Fruit fly (Drosophila melanogaster) whole organism, pupa: ENCODE measurements around the gene Dnaaf5.

Experiments used
- CG10348 ChIP-seq: fragments of 200-800 bp; sonication (Bioruptor generic); IDR thresholded peaks from 2 replicates; pipeline ENCODE4 v1.3.6; 2022; ENCODE audit warnings: missing biosample characterization, missing genetic modification characterization
- CG12605 ChIP-seq: fragments of 200-800 bp; sonication (Bioruptor generic); IDR thresholded peaks from 2 replicates; pipeline ENCODE4 v1.3.6; 2022; ENCODE audit warnings: missing biosample characterization, missing genetic modification characterization
- CG13204 ChIP-seq: fragments of 200-800 bp; sonication (Bioruptor generic); optimal IDR thresholded peaks from 2 replicates; lab custom pipeline; 2018; ENCODE audit warnings: missing biosample characterization, mild to moderate bottlenecking, missing genetic modification characterization, moderate library complexity
- CG14655 ChIP-seq: fragments of 200-800 bp; sonication (Bioruptor generic); optimal IDR thresholded peaks from 3 replicates; lab custom pipeline; 2017; ENCODE audit warnings: mild to moderate bottlenecking, missing biosample characterization, missing genetic modification reagents, missing genetic modification characterization
- CG15710 ChIP-seq: fragments of 200-800 bp; sonication (Bioruptor generic); optimal IDR thresholded peaks from 2 replicates; lab custom pipeline; 2018; ENCODE audit warnings: missing biosample characterization, mild to moderate bottlenecking, missing genetic modification characterization, moderate library complexity
- CG17806 ChIP-seq: fragments of 200-800 bp; sonication (Bioruptor generic); optimal IDR thresholded peaks from 2 replicates; lab custom pipeline; 2018; ENCODE audit warnings: missing biosample characterization, mild to moderate bottlenecking, missing genetic modification characterization, moderate library complexity
- CG32121 ChIP-seq: fragments of 200-800 bp; sonication (Bioruptor generic); IDR thresholded peaks from 2 replicates; pipeline ENCODE4 v1.3.6; 2022; ENCODE audit warnings: missing biosample characterization, missing genetic modification characterization
- CG34367 ChIP-seq: fragments of 200-800 bp; sonication (Bioruptor generic); optimal IDR thresholded peaks from 2 replicates; lab custom pipeline; 2018; ENCODE audit warnings: missing biosample characterization, mild to moderate bottlenecking, missing genetic modification characterization
- CG4496 ChIP-seq: fragments of 200-800 bp; sonication (Bioruptor generic); IDR thresholded peaks from 3 replicates; pipeline ENCODE4 v1.3.6; 2022; ENCODE audit warnings: missing biosample characterization, missing genetic modification characterization
- CG8159 ChIP-seq: fragments of 200-800 bp; sonication (Bioruptor generic); optimal IDR thresholded peaks from 3 replicates; lab custom pipeline; 2018; ENCODE audit warnings: missing biosample characterization, mild to moderate bottlenecking, missing genetic modification characterization, moderate library complexity
- CG8301 ChIP-seq: fragments of 200-800 bp; sonication (Bioruptor generic); optimal IDR thresholded peaks from 2 replicates; lab custom pipeline; 2018; ENCODE audit warnings: missing biosample characterization, mild to moderate bottlenecking, missing genetic modification characterization
- CG9948 ChIP-seq: fragments of 200-800 bp; sonication (Bioruptor generic); optimal IDR thresholded peaks from 2 replicates; lab custom pipeline; 2018; ENCODE audit warnings: missing biosample characterization, mild to moderate bottlenecking, missing genetic modification characterization, moderate library complexity
- D1 ChIP-seq: fragments of 200-800 bp; sonication (Bioruptor generic); optimal IDR thresholded peaks from 2 replicates; lab custom pipeline; 2018; ENCODE audit warnings: missing biosample characterization, mild to moderate bottlenecking, missing genetic modification characterization, moderate library complexity
- EcR ChIP-seq: fragments of 200-800 bp; sonication (Bioruptor generic); optimal IDR thresholded peaks from 3 replicates; lab custom pipeline; 2019; ENCODE audit warnings: missing biosample characterization, missing genetic modification characterization, mild to moderate bottlenecking, moderate library complexity, missing genetic modification reagents
- Ets98B ChIP-seq: fragments of 200-800 bp; sonication (Bioruptor generic); IDR thresholded peaks from 2 replicates; pipeline ENCODE4 v1.3.6; 2022; ENCODE audit warnings: missing biosample characterization, missing genetic modification characterization
- Pif1A ChIP-seq: fragments of 200-800 bp; sonication (Bioruptor generic); optimal IDR thresholded peaks from 3 replicates; lab custom pipeline; 2016; ENCODE audit warnings: missing biosample characterization, missing genetic modification characterization
- Pif1B ChIP-seq: fragments of 200-800 bp; sonication (Bioruptor generic); optimal IDR thresholded peaks from 3 replicates; lab custom pipeline; 2016; ENCODE audit warnings: missing biosample characterization, missing genetic modification characterization
- Snoo ChIP-seq: fragments of 200-800 bp; sonication (Bioruptor generic); optimal IDR thresholded peaks from 3 replicates; lab custom pipeline; 2017; ENCODE audit warnings: missing biosample characterization, mild to moderate bottlenecking, missing genetic modification characterization, inconsistent platforms
- fd96Ca ChIP-seq: fragments of 200-800 bp; sonication (Bioruptor generic); IDR thresholded peaks from 3 replicates; pipeline ENCODE4 v1.3.6; 2022; ENCODE audit warnings: missing biosample characterization, missing genetic modification characterization
- gl ChIP-seq: fragments of 200-800 bp; sonication (Bioruptor generic); optimal IDR thresholded peaks from 2 replicates; lab custom pipeline; 2018; ENCODE audit warnings: missing biosample characterization, mild to moderate bottlenecking, missing genetic modification characterization
- rn ChIP-seq: fragments of 200-800 bp; sonication (Bioruptor generic); IDR thresholded peaks from 2 replicates; pipeline ENCODE4 v1.3.6; 2022; ENCODE audit warnings: missing biosample characterization, missing genetic modification characterization

Dnaaf5 gene

dm6 chr3R:14363172-14363571 is 1.6 kb upstream of the Dnaaf5 start:
- TF ChIP-seq Snoo (tag; lab: Kevin White, UChicago) = no peak
- peak; percentile 64 for TF ChIP-seq EcR (GFP tag; lab: Kevin White, UChicago)
- TF ChIP-seq CG13204 (GFP tag; lab: Kevin White, UChicago) = peak; percentile 73
- TF ChIP-seq CG8159 (tag; lab: Kevin White, UChicago) = no peak
- TF ChIP-seq Pif1B (GFP tag; lab: Kevin White, UChicago) = no peak

- TF ChIP-seq CG34367 (tag; lab: Kevin White, UChicago) (peak; percentile 52), CG9948 (peak; percentile 46), CG8159 (tag; lab: Kevin White, UChicago) (peak; percentile 67), CG14655 (peak; percentile 50), EcR (GFP tag; lab: Kevin White, UChicago) (no peak), CG10348 (GFP tag; lab: Robert Waterston, UW) (no peak), rn (GFP tag; lab: Robert Waterston, UW) (no peak), D1 (tag; lab: Kevin White, UChicago) (no peak), gl (no peak), CG15710 (peak; percentile 53), Pif1B (GFP tag; lab: Kevin White, UChicago) (peak; percentile 47), Ets98B (GFP tag; lab: Robert Waterston, UW) (peak; percentile 61), Snoo (tag; lab: Kevin White, UChicago) (peak; percentile 34), CG13204 (GFP tag; lab: Kevin White, UChicago) (no peak), Pif1A (GFP tag; lab: Kevin White, UChicago) (peak; percentile 50), CG17806 (peak; percentile 64), fd96Ca (GFP tag; lab: Robert Waterston, UW) (peak; percentile 51; the same call in 2 of the 3 replicates), CG8301 (tag; lab: Kevin White, UChicago) (peak; percentile 42), CG32121 (peak; percentile 17; the same call in 1 of the 2 replicates), CG12605 (GFP tag; lab: Robert Waterston, UW) (peak; percentile 40; the same call in 1 of the 2 replicates), CG4496 (GFP tag; lab: Robert Waterston, UW) (peak; percentile 81)
Measured at dm6 chr3R:14357405-14357804, 4.2 kb downstream of the Dnaaf5 start.

dm6 chr3R:14356619-14357018 is 5.0 kb downstream of the Dnaaf5 start:
- TF ChIP-seq Pif1B (GFP tag; lab: Kevin White, UChicago) (peak; percentile 37), CG4496 (GFP tag; lab: Robert Waterston, UW) (peak; percentile 75; the same call in 2 of the 3 replicates), CG13204 (GFP tag; lab: Kevin White, UChicago) (no peak), CG8159 (tag; lab: Kevin White, UChicago) (peak; percentile 72), EcR (GFP tag; lab: Kevin White, UChicago) (no peak), CG9948 (peak; percentile 43), Snoo (tag; lab: Kevin White, UChicago) (peak; percentile 12), CG34367 (tag; lab: Kevin White, UChicago) (peak; percentile 53), CG10348 (GFP tag; lab: Robert Waterston, UW) (no peak), CG15710 (peak; percentile 65), Pif1A (GFP tag; lab: Kevin White, UChicago) (peak; percentile 57), Ets98B (GFP tag; lab: Robert Waterston, UW) (peak; percentile 59), rn (GFP tag; lab: Robert Waterston, UW) (0 out of 2 replicates have a peak, but pooled peaks have one; percentile 4), CG12605 (GFP tag; lab: Robert Waterston, UW) (peak; percentile 60; the same call in 1 of the 2 replicates), CG8301 (tag; lab: Kevin White, UChicago) (peak; percentile 44), gl (no peak), D1 (tag; lab: Kevin White, UChicago) (no peak), fd96Ca (GFP tag; lab: Robert Waterston, UW) (peak; percentile 69), CG14655 (peak; percentile 55), CG17806 (peak; percentile 58), CG32121 (no peak)

- TF ChIP-seq CG8159 (tag; lab: Kevin White, UChicago) (peak; percentile 50), CG32121 (no peak), CG4496 (GFP tag; lab: Robert Waterston, UW) (no peak)
Measured at dm6 chr3R:14354599-14354998, 7.0 kb downstream of the Dnaaf5 start.

- TF ChIP-seq CG13204 (GFP tag; lab: Kevin White, UChicago) = peak; percentile 65
- peak; percentile 56 for TF ChIP-seq CG12605 (GFP tag; lab: Robert Waterston, UW)
- peak; percentile 90 for TF ChIP-seq CG15710
- TF ChIP-seq Snoo (tag; lab: Kevin White, UChicago) = peak; percentile 87
- peak; percentile 78 for TF ChIP-seq CG32121
- TF ChIP-seq CG4496 (GFP tag; lab: Robert Waterston, UW) = peak; percentile 80
- TF ChIP-seq CG8159 (tag; lab: Kevin White, UChicago) = peak; percentile 97
- TF ChIP-seq CG14655 = peak; percentile 91
- TF ChIP-seq Ets98B (GFP tag; lab: Robert Waterston, UW) = peak; percentile 66
- TF ChIP-seq rn (GFP tag; lab: Robert Waterston, UW) = peak; percentile 67
- peak; percentile 82 for TF ChIP-seq fd96Ca (GFP tag; lab: Robert Waterston, UW)
- peak; percentile 91 for TF ChIP-seq CG17806
- TF ChIP-seq gl = peak; percentile 75
- no peak for TF ChIP-seq EcR (GFP tag; lab: Kevin White, UChicago)
- peak; percentile 72 for TF ChIP-seq Pif1B (GFP tag; lab: Kevin White, UChicago)
- TF ChIP-seq CG9948 = peak; percentile 86
- peak; percentile 81 for TF ChIP-seq D1 (tag; lab: Kevin White, UChicago)
- TF ChIP-seq CG8301 (tag; lab: Kevin White, UChicago) = peak; percentile 88
- peak; percentile 73 for TF ChIP-seq CG34367 (tag; lab: Kevin White, UChicago)
- no peak for TF ChIP-seq CG10348 (GFP tag; lab: Robert Waterston, UW)
- TF ChIP-seq Pif1A (GFP tag; lab: Kevin White, UChicago) = peak; percentile 69
- TF ChIP-seq, all 21 proteins: peak for 19
Measured at dm6 chr3R:14353733-14354152, 7.8 kb downstream of the Dnaaf5 start.
